Worm (Caenorhabditis elegans) whole organism, L3 larva: Measurements from ENCODE around the gene Y41C4A.7.
A peak's percentile ranks its signal among the peaks of the same experiment; 100 is the strongest.

Experiments
- R02D3.7 ChIP-seq: fragments of 150-350 bp; optimal IDR thresholded peaks from 2 replicates; lab custom pipeline; 2014; ENCODE audit warnings: missing biosample characterization, missing genetic modification characterization
- ZK546.5 ChIP-seq: sonication (generic microtip); optimal IDR thresholded peaks from 2 replicates; lab custom pipeline; 2017; ENCODE audit warnings: missing biosample characterization, missing genetic modification characterization
- aly-2 ChIP-seq: fragments of 150-350 bp; optimal IDR thresholded peaks from 2 replicates; lab custom pipeline; 2014; ENCODE audit warnings: missing biosample characterization, missing genetic modification characterization
- ama-1 ChIP-seq: fragments of 150-350 bp; optimal IDR thresholded peaks from 2 replicates; lab custom pipeline; 2018
- ceh-9 ChIP-seq: sonication (generic microtip); optimal IDR thresholded peaks from 2 replicates; lab custom pipeline; 2018; ENCODE audit warnings: missing biosample characterization, missing genetic modification characterization
- daf-12 ChIP-seq: fragments of 150-350 bp; optimal IDR thresholded peaks from 2 replicates; lab custom pipeline; 2014; ENCODE audit warnings: missing biosample characterization, missing genetic modification reagents, missing genetic modification characterization
- egl-27 ChIP-seq: sonication (generic microtip); optimal IDR thresholded peaks from 4 replicates; lab custom pipeline; 2017; ENCODE audit warnings: missing biosample characterization, missing genetic modification reagents, missing genetic modification characterization
- egl-5 ChIP-seq: fragments of 150-350 bp; optimal IDR thresholded peaks from 2 replicates; lab custom pipeline; 2017; ENCODE audit warnings: missing biosample characterization, missing genetic modification reagents, missing genetic modification characterization, inconsistent platforms
- elt-1 ChIP-seq: fragments of 150-350 bp; optimal IDR thresholded peaks from 2 replicates; lab custom pipeline; 2014; ENCODE audit warnings: missing biosample characterization, missing genetic modification characterization
- elt-2 ChIP-seq: sonication (generic microtip); optimal IDR thresholded peaks from 2 replicates; lab custom pipeline; 2016; ENCODE audit warnings: missing genetic modification reagents, mild to moderate bottlenecking, missing genetic modification characterization, missing compliant biosample characterization
- elt-3 ChIP-seq, 3 experiments: fragments of 150-350 bp in 1 of 3; sonication (generic microtip) in 2 of 3; optimal IDR thresholded peaks; 2 replicates in 2 of 3; 4 replicates in 1 of 3; lab custom pipeline; 2014 to 2017; ENCODE audit warnings: missing biosample characterization in 3 of 3, missing genetic modification characterization in 3 of 3
- fkh-10 ChIP-seq: sonication (generic microtip); optimal IDR thresholded peaks from 2 replicates; lab custom pipeline; 2017; ENCODE audit warnings: missing biosample characterization, missing genetic modification reagents, missing genetic modification characterization
- fkh-2 ChIP-seq: fragments of 150-350 bp; optimal IDR thresholded peaks from 2 replicates; lab custom pipeline; 2014; ENCODE audit warnings: missing biosample characterization, missing genetic modification reagents, missing genetic modification characterization
- fos-1 ChIP-seq: fragments of 150-350 bp; optimal IDR thresholded peaks from 2 replicates; lab custom pipeline; 2014; ENCODE audit warnings: missing biosample characterization, missing genetic modification characterization
- hmg-11 ChIP-seq: sonication (generic microtip); optimal IDR thresholded peaks from 2 replicates; lab custom pipeline; 2016; ENCODE audit warnings: missing genetic modification characterization, missing compliant biosample characterization
- jun-1 ChIP-seq: fragments of 150-350 bp; optimal IDR thresholded peaks from 2 replicates; lab custom pipeline; 2014; ENCODE audit warnings: missing biosample characterization, missing genetic modification reagents, missing genetic modification characterization
- lin-15B ChIP-seq: fragments of 150-350 bp; optimal IDR thresholded peaks from 2 replicates; lab custom pipeline; 2014; ENCODE audit warnings: missing biosample characterization, missing genetic modification characterization
- lin-39 ChIP-seq: fragments of 150-350 bp; optimal IDR thresholded peaks from 2 replicates; lab custom pipeline; 2018; ENCODE audit warnings: missing biosample characterization, missing genetic modification reagents, missing genetic modification characterization
- lsy-12 ChIP-seq: sonication (generic microtip); optimal IDR thresholded peaks from 2 replicates; lab custom pipeline; 2016; ENCODE audit warnings: mild to moderate bottlenecking, missing genetic modification characterization, missing compliant biosample characterization
- mdl-1 ChIP-seq: fragments of 150-350 bp; optimal IDR thresholded peaks from 2 replicates; lab custom pipeline; 2014; ENCODE audit warnings: missing biosample characterization, missing genetic modification characterization
- mml-1 ChIP-seq: fragments of 150-350 bp; sonication (generic microtip); optimal IDR thresholded peaks from 3 replicates; lab custom pipeline; 2014; ENCODE audit warnings: missing biosample characterization, missing genetic modification characterization
- nfya-1 ChIP-seq: sonication (generic microtip); optimal IDR thresholded peaks from 2 replicates; lab custom pipeline; 2017; ENCODE audit warnings: missing genetic modification characterization, mild to moderate bottlenecking, missing compliant biosample characterization, antibody characterized with exemption, moderate library complexity; ENCODE audit not compliant: insufficient read depth
- nhr-11 ChIP-seq: fragments of 150-350 bp; optimal IDR thresholded peaks from 2 replicates; lab custom pipeline; 2014; ENCODE audit warnings: missing biosample characterization, missing genetic modification characterization
- nhr-12 ChIP-seq: fragments of 150-350 bp; optimal IDR thresholded peaks from 2 replicates; lab custom pipeline; 2014; ENCODE audit warnings: missing biosample characterization, missing genetic modification characterization
- nhr-23 ChIP-seq: fragments of 150-350 bp; optimal IDR thresholded peaks from 2 replicates; lab custom pipeline; 2014; ENCODE audit warnings: missing biosample characterization, missing genetic modification reagents, missing genetic modification characterization
- nhr-237 ChIP-seq: fragments of 150-350 bp; optimal IDR thresholded peaks from 2 replicates; lab custom pipeline; 2014; ENCODE audit warnings: missing biosample characterization, missing genetic modification characterization
- nhr-25 ChIP-seq: sonication (generic microtip); optimal IDR thresholded peaks from 2 replicates; lab custom pipeline; 2017; ENCODE audit warnings: missing biosample characterization, missing genetic modification characterization
- nhr-28 ChIP-seq: fragments of 150-350 bp; optimal IDR thresholded peaks from 2 replicates; lab custom pipeline; 2014; ENCODE audit warnings: missing biosample characterization, missing genetic modification characterization
- nhr-43 ChIP-seq: sonication (generic microtip); optimal IDR thresholded peaks from 2 replicates; lab custom pipeline; 2016; ENCODE audit warnings: mild to moderate bottlenecking, missing genetic modification characterization, missing compliant biosample characterization; ENCODE audit not compliant: poor library complexity, severe bottlenecking
- nhr-76 ChIP-seq: fragments of 150-350 bp; sonication (generic microtip); optimal IDR thresholded peaks from 5 replicates; lab custom pipeline; 2014; ENCODE audit warnings: missing biosample characterization, missing genetic modification characterization
- nhr-77 ChIP-seq: fragments of 150-350 bp; optimal IDR thresholded peaks from 2 replicates; lab custom pipeline; 2014; ENCODE audit warnings: missing biosample characterization, missing genetic modification characterization
- pha-4 ChIP-seq: fragments of 150-350 bp; optimal IDR thresholded peaks from 2 replicates; lab custom pipeline; 2014; ENCODE audit warnings: missing biosample characterization, missing genetic modification reagents, missing genetic modification characterization
- pqm-1 ChIP-seq: fragments of 150-350 bp; optimal IDR thresholded peaks from 2 replicates; lab custom pipeline; 2017; ENCODE audit warnings: missing biosample characterization, missing genetic modification characterization, inconsistent platforms
- sea-2 ChIP-seq: fragments of 150-350 bp; sonication (generic microtip); optimal IDR thresholded peaks from 4 replicates; lab custom pipeline; 2014; ENCODE audit warnings: missing biosample characterization, missing genetic modification reagents, missing genetic modification characterization
- skn-1 ChIP-seq: fragments of 150-350 bp; optimal IDR thresholded peaks from 2 replicates; lab custom pipeline; 2014; ENCODE audit warnings: missing biosample characterization, missing genetic modification characterization
- snpc-4 ChIP-seq: fragments of 150-350 bp; optimal IDR thresholded peaks from 2 replicates; lab custom pipeline; 2014; ENCODE audit warnings: missing biosample characterization, missing genetic modification characterization
- tbx-2 ChIP-seq: sonication (generic microtip); optimal IDR thresholded peaks from 2 replicates; lab custom pipeline; 2016; ENCODE audit warnings: mild to moderate bottlenecking, missing genetic modification characterization, missing compliant biosample characterization
- unc-39 ChIP-seq: sonication (generic microtip); optimal IDR thresholded peaks from 4 replicates; lab custom pipeline; 2017; ENCODE audit warnings: missing biosample characterization, missing genetic modification characterization
- unc-62 ChIP-seq: fragments of 150-350 bp; sonication (generic microtip); optimal IDR thresholded peaks from 4 replicates; lab custom pipeline; 2014; ENCODE audit warnings: missing biosample characterization, missing genetic modification reagents, missing genetic modification characterization
- zag-1 ChIP-seq: fragments of 150-350 bp; optimal IDR thresholded peaks from 2 replicates; lab custom pipeline; 2014; ENCODE audit warnings: missing biosample characterization, missing genetic modification characterization

The Y41C4A.7 gene

ce11 chrIII:11689303-11689702 lies 9.4 kb upstream of the Y41C4A.7 start:
- no peak for TF ChIP-seq nhr-77 (tag; lab: Kevin White, UChicago)
- no peak for TF ChIP-seq fkh-2 (tag; lab: Kevin White, UChicago)
- TF ChIP-seq R02D3.7 (tag; lab: Kevin White, UChicago) = peak; percentile 47
- TF ChIP-seq hmg-11 = no peak
- TF ChIP-seq ZK546.5 (tag; lab: Kevin White, UChicago) = no peak
- no peak for TF ChIP-seq daf-12
- TF ChIP-seq lsy-12 (tag; lab: Kevin White, UChicago) = peak; percentile 16
- peak; percentile 5 for TF ChIP-seq unc-62
- TF ChIP-seq nhr-23 (tag; lab: Kevin White, UChicago) = peak; percentile 67
- peak; percentile 90 for TF ChIP-seq pqm-1
- TF ChIP-seq pha-4 (tag; lab: Kevin White, UChicago) = peak; percentile 78
- TF ChIP-seq nhr-237 = no peak
- peak; percentile 35 for TF ChIP-seq nfya-1 (tag; lab: Kevin White, UChicago)
- peak; percentile 75 for TF ChIP-seq skn-1 (tag; lab: Kevin White, UChicago)
- TF ChIP-seq nhr-43 (tag; lab: Kevin White, UChicago) = peak; percentile 32
- peak; percentile 96 for TF ChIP-seq elt-2
- no peak for TF ChIP-seq tbx-2 (tag; lab: Kevin White, UChicago)
- no peak for TF ChIP-seq ceh-9 (tag; lab: Kevin White, UChicago)
- TF ChIP-seq elt-3 (tag; optimal IDR thresholded peaks at IDR 0.05; lab: Kevin White, UChicago) = peak in 2 of 3 experiments; percentile 19 to 78
- TF ChIP-seq ama-1 = peak; percentile 3
- peak; percentile 41 for TF ChIP-seq egl-27 (tag; lab: Kevin White, UChicago)
- TF ChIP-seq mdl-1 (tag; lab: Kevin White, UChicago) = no peak
- TF ChIP-seq nhr-28 (tag; lab: Kevin White, UChicago) = no peak
- TF ChIP-seq lin-39 = no peak
- TF ChIP-seq lin-15B (tag; lab: Kevin White, UChicago) = peak; percentile 8
- TF ChIP-seq jun-1 (tag; lab: Kevin White, UChicago) = peak; percentile 92

- TF ChIP-seq nhr-11 (tag; lab: Kevin White, UChicago) = no peak
- no peak for TF ChIP-seq nhr-76
- TF ChIP-seq skn-1 (tag; lab: Kevin White, UChicago) = no peak
- no peak for TF ChIP-seq mml-1
- no peak for TF ChIP-seq zag-1 (tag; lab: Kevin White, UChicago)
- no peak for TF ChIP-seq ceh-9 (tag; lab: Kevin White, UChicago)
- no peak for TF ChIP-seq fkh-2 (tag; lab: Kevin White, UChicago)
- TF ChIP-seq unc-62 = no peak
- TF ChIP-seq elt-1 (tag; lab: Kevin White, UChicago) = no peak
- TF ChIP-seq, all 47 proteins: peak for 0
Observed at ce11 chrIII:11689887-11690286, 8.8 kb upstream of the Y41C4A.7 start.

ce11 chrIII:11692380-11692779 lies 6.3 kb upstream of the Y41C4A.7 start:
- TF ChIP-seq hmg-11 = peak; percentile 6
- no peak for TF ChIP-seq pqm-1

ce11 chrIII:11694506-11694947 lies 4.1 kb upstream of the Y41C4A.7 start:
- TF ChIP-seq ama-1 (peak; percentile 45), snpc-4 (no peak), elt-2 (peak; percentile 32), unc-39 (tag; lab: Kevin White, UChicago) (no peak), mdl-1 (tag; lab: Kevin White, UChicago) (no peak), pqm-1 (no peak), aly-2 (tag; lab: Kevin White, UChicago) (peak; percentile 63), ceh-9 (tag; lab: Kevin White, UChicago) (no peak), nhr-12 (tag; lab: Kevin White, UChicago) (no peak), elt-1 (tag; lab: Kevin White, UChicago) (no peak), unc-62 (no peak), nhr-77 (tag; lab: Kevin White, UChicago) (peak; percentile 51), nhr-43 (tag; lab: Kevin White, UChicago) (peak; percentile 12)
- TF ChIP-seq, all 47 proteins: peak for 5

ce11 chrIII:11694975-11695374 lies 3.7 kb upstream of the Y41C4A.7 start, which contains the start of gene Y41C4A.22:
TSS of gene Y41C4A.22 (plus strand) at chrIII:11695275.
- TF ChIP-seq nhr-28 (tag; lab: Kevin White, UChicago) (no peak), lin-15B (tag; lab: Kevin White, UChicago) (no peak), fos-1 (tag; lab: Kevin White, UChicago) (no peak), fkh-10 (no peak), egl-5 (tag; lab: Kevin White, UChicago) (no peak), sea-2 (GFP tag; lab: Kevin White, UChicago) (no peak), nhr-25 (tag; lab: Kevin White, UChicago) (no peak), nhr-237 (no peak)
